Fruit fly (Drosophila melanogaster) whole organism, wandering third instar larva: ENCODE results near the gene Galt.

Experiments used
- Abd-B ChIP-seq: fragments of >200 bp; optimal IDR thresholded peaks from 2 replicates; lab custom pipeline; 2017; ENCODE audit warnings: missing biosample characterization, missing genetic modification characterization
- CG32264 ChIP-seq: fragments of 200-800 bp; sonication (Bioruptor generic); optimal IDR thresholded peaks from 2 replicates; lab custom pipeline; 2016; ENCODE audit warnings: missing biosample characterization, missing genetic modification characterization
- CG9705 ChIP-seq: fragments of 200-800 bp; sonication (Bioruptor generic); optimal IDR thresholded peaks from 2 replicates; lab custom pipeline; 2018; ENCODE audit warnings: missing biosample characterization, mild to moderate bottlenecking, missing genetic modification characterization
- CrebA ChIP-seq: fragments of 200-800 bp; sonication (Bioruptor generic); optimal IDR thresholded peaks from 2 replicates; lab custom pipeline; 2016; ENCODE audit warnings: missing biosample characterization, mild to moderate bottlenecking, missing genetic modification characterization, borderline replicate concordance
- Dfd ChIP-seq: fragments of >200 bp; optimal IDR thresholded peaks from 2 replicates; lab custom pipeline; 2017; ENCODE audit warnings: missing biosample characterization, missing genetic modification characterization
- GATAd ChIP-seq: sonication (Bioruptor generic); optimal IDR thresholded peaks from 2 replicates; lab custom pipeline; 2016; ENCODE audit warnings: missing biosample characterization, missing genetic modification characterization
- HLH106 ChIP-seq: fragments of 200-800 bp; optimal IDR thresholded peaks from 3 replicates; lab custom pipeline; 2019; ENCODE audit warnings: missing biosample characterization, mild to moderate bottlenecking, missing genetic modification characterization, moderate library complexity
- Hnf4 ChIP-seq: fragments of 200-800 bp; sonication (Bioruptor generic); optimal IDR thresholded peaks from 2 replicates; lab custom pipeline; 2016; ENCODE audit warnings: missing biosample characterization, mild to moderate bottlenecking, missing genetic modification characterization
- Hr78 ChIP-seq: fragments of >200 bp; optimal IDR thresholded peaks from 2 replicates; lab custom pipeline; 2017; ENCODE audit warnings: missing biosample characterization, missing genetic modification characterization
- Hr83 ChIP-seq: fragments of 200-300 bp; sonication (Bioruptor generic); optimal IDR thresholded peaks from 2 replicates; lab custom pipeline; 2016; ENCODE audit warnings: missing biosample characterization, mild to moderate bottlenecking, missing genetic modification characterization, moderate library complexity; ENCODE audit not compliant: poor library complexity, severe bottlenecking
- Jra ChIP-seq: sonication (Bioruptor generic); optimal IDR thresholded peaks from 2 replicates; lab custom pipeline; 2016; ENCODE audit warnings: missing biosample characterization, missing genetic modification characterization
- Mio ChIP-seq: sonication (Bioruptor generic); optimal IDR thresholded peaks from 2 replicates; lab custom pipeline; 2016; ENCODE audit warnings: missing biosample characterization, missing genetic modification characterization
- Myc ChIP-seq: fragments of >200 bp; optimal IDR thresholded peaks from 2 replicates; lab custom pipeline; 2017
- OdsH ChIP-seq: fragments of 200-800 bp; sonication (Bioruptor generic); optimal IDR thresholded peaks from 2 replicates; lab custom pipeline; 2016; ENCODE audit warnings: missing biosample characterization, mild to moderate bottlenecking, missing genetic modification characterization
- Rel ChIP-seq, 2 experiments: fragments of 200-800 bp; sonication (Bioruptor generic) in 1 of 2; optimal IDR thresholded peaks; 2 replicates in 1 of 2; 3 replicates in 1 of 2; lab custom pipeline; 2016 to 2019; ENCODE audit warnings: mild to moderate bottlenecking in 2 of 2, missing biosample characterization in 2 of 2, missing genetic modification characterization in 2 of 2, moderate library complexity in 1 of 2
- Sp1 ChIP-seq: fragments of 200-800 bp; sonication (Bioruptor generic); optimal IDR thresholded peaks from 3 replicates; lab custom pipeline; 2019; ENCODE audit warnings: missing biosample characterization, mild to moderate bottlenecking, missing genetic modification characterization, moderate library complexity
- dl ChIP-seq, 2 experiments: fragments of 175-275, 200-275 bp in 1 of 2; fragments of 200-275 bp in 1 of 2; sonication (Bioruptor generic); optimal IDR thresholded peaks; lab custom pipeline; 2018; ENCODE audit warnings: mild to moderate bottlenecking in 2 of 2, missing biosample characterization in 2 of 2, missing genetic modification characterization in 2 of 2, moderate library complexity in 2 of 2; ENCODE audit not compliant: partially characterized antibody in 2 of 2, insufficient read depth in 1 of 2
- dmrt93B ChIP-seq: fragments of 200-800 bp; sonication (Bioruptor generic); optimal IDR thresholded peaks from 2 replicates; lab custom pipeline; 2018; ENCODE audit warnings: missing biosample characterization, mild to moderate bottlenecking, missing genetic modification characterization
- dsf ChIP-seq: sonication (Bioruptor generic); optimal IDR thresholded peaks from 2 replicates; lab custom pipeline; 2016; ENCODE audit warnings: missing biosample characterization, missing genetic modification characterization, borderline replicate concordance
- ey ChIP-seq: fragments of 200-800 bp; sonication (Bioruptor generic); optimal IDR thresholded peaks from 2 replicates; lab custom pipeline; 2016; ENCODE audit warnings: missing biosample characterization, missing genetic modification characterization
- foxo ChIP-seq, 2 experiments: fragments of 200-800 bp; sonication (Bioruptor generic); optimal IDR thresholded peaks; 2 replicates in 1 of 2; 3 replicates in 1 of 2; lab custom pipeline; 2016 to 2017; ENCODE audit warnings: missing biosample characterization in 2 of 2, missing genetic modification characterization in 2 of 2
- fru ChIP-seq: fragments of 200-800 bp; sonication (Bioruptor generic); optimal IDR thresholded peaks from 3 replicates; lab custom pipeline; 2016; ENCODE audit warnings: missing biosample characterization, mild to moderate bottlenecking, missing genetic modification characterization
- h ChIP-seq: fragments of 200-800 bp; sonication (Bioruptor generic); optimal IDR thresholded peaks from 3 replicates; lab custom pipeline; 2016; ENCODE audit warnings: missing biosample characterization, mild to moderate bottlenecking, missing genetic modification characterization
- jim ChIP-seq: fragments of 175-275, 200-325 bp; sonication (Bioruptor generic); optimal IDR thresholded peaks from 2 replicates; lab custom pipeline; 2016; ENCODE audit warnings: missing biosample characterization, mild to moderate bottlenecking, missing genetic modification characterization
- lola ChIP-seq: fragments of >200 bp; optimal IDR thresholded peaks from 2 replicates; lab custom pipeline; 2017; ENCODE audit warnings: missing biosample characterization, missing genetic modification characterization
- psq ChIP-seq: fragments of 200-800 bp; sonication (Bioruptor generic); optimal IDR thresholded peaks from 3 replicates; lab custom pipeline; 2017; ENCODE audit warnings: missing biosample characterization, mild to moderate bottlenecking, missing genetic modification characterization, moderate library complexity
- rgr ChIP-seq: fragments of 200-800 bp; sonication (Bioruptor generic); optimal IDR thresholded peaks from 3 replicates; lab custom pipeline; 2016; ENCODE audit warnings: missing biosample characterization, mild to moderate bottlenecking, missing genetic modification characterization
- sage ChIP-seq: fragments of 200-800 bp; sonication (Bioruptor generic); optimal IDR thresholded peaks from 2 replicates; lab custom pipeline; 2016; ENCODE audit warnings: missing biosample characterization, mild to moderate bottlenecking, missing genetic modification characterization
- sv ChIP-seq: fragments of 200-800 bp; sonication (Bioruptor generic); optimal IDR thresholded peaks from 3 replicates; lab custom pipeline; 2016; ENCODE audit warnings: missing biosample characterization, missing genetic modification characterization
- tai ChIP-seq: sonication (Bioruptor generic); optimal IDR thresholded peaks from 2 replicates; lab custom pipeline; 2016; ENCODE audit warnings: missing biosample characterization, missing genetic modification characterization
- usp ChIP-seq: fragments of >200 bp; optimal IDR thresholded peaks from 2 replicates; lab custom pipeline; 2017; ENCODE audit warnings: missing biosample characterization, missing genetic modification characterization
- woc ChIP-seq: sonication (Bioruptor generic); optimal IDR thresholded peaks from 2 replicates; lab custom pipeline; 2016; ENCODE audit warnings: missing biosample characterization, mild to moderate bottlenecking, missing genetic modification characterization

Gene Galt

DNA sequence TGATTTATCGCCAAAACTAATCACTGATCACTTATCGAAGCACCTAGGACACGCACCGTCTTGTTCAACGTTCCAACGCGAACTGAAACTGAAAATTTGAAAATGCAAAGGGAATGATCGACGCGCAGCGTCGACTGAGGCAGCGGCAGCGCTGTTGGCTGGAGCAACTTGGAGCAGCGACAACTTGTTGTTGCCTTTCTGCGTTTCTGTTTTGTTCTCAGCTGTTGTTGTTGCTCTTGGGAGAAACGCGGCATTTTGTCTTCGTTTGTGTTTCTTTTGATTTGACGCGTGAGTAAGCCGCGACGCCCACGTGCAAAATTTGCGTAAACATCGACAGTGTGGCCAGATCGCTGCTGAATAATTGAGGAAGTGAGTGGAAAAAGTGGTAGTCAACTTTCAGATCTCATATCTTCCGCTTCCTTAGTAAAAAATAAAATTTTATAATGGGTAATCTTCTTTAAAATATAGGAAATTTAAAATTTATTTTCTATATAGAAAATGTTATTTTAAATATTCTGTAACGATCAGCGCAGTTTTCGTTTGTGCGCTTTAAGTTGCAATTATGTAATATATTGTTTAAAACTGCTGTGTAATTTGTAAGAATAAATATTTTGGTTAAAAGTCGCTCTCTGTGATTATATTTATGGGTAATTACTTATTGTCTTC lies 41.3 kb upstream of the Galt start, which contains the start of gene Tsp:
Gene Tsp (minus strand): TSS at position 90 of the 666 bp plus-strand sequence.
- TF ChIP-seq psq (GFP tag; lab: Kevin White, UChicago): peak; percentile 8
- TF ChIP-seq Hnf4: no peak
- no peak for TF ChIP-seq CrebA (GFP tag; lab: Kevin White, UChicago)

DNA sequence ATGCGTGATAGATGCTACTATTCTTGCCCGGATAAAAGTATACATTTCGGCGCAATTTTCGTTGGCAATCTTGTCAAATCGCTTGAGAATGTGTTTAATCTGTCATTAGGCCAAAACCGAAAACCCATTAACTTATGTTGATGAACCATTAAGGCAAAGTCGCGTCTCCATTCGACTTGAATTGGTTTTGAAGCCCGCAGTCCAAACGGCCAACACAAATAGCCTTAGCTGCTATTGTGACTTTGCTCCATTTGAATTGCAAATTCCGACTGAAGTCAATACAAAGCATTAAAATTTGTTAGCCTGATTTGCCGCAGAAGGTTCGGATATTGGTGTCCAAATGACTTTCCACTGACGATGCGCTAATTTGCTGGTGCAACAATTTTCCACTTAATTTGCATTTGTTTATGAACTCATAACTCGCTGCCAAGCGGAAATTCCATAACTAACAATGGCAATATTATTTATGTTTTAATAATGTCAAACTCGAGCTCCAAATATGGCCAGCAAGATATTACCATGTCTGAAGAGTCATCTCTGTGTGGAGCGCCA lies 38.6 kb upstream of the Galt start:
- TF ChIP-seq h (GFP tag; lab: Kevin White, UChicago) (no peak), jim (GFP tag; lab: Kevin White, UChicago) (no peak), CG32264 (GFP tag; lab: Kevin White, UChicago) (no peak), dmrt93B (GFP tag; lab: Kevin White, UChicago) (no peak), Abd-B (GFP tag; lab: Kevin White, UChicago) (no peak), woc (GFP tag; lab: Kevin White, UChicago) (no peak), dl (GFP tag; optimal IDR thresholded peaks at IDR 0.05; lab: Kevin White, UChicago; ENCODE audit: insufficient read depth in 1 of 2, partially characterized antibody in 2 of 2) (no peak), Dfd (GFP tag; lab: Kevin White, UChicago) (no peak)

DNA sequence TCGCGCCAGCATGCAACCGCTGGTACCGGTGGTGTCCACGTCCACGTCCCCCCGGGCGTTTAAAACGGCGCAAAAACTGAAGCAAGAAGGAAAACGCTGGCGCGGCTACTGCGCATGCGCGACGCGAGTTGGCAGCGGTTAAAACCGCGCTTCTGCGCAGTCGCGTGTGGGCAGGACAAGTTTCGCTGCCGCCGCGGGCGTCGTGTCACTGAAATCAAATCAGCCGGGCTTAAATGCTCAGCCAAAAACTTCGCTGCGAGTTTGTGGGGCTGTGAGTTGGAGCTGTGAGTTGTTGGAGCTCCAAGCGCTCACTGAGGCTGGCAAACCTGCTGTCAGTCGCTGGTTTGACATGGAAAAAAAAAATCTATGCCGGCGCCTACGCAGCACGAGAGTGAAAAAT lies 37.2 kb upstream of the Galt start:
- no peak for TF ChIP-seq woc (GFP tag; lab: Kevin White, UChicago)
- no peak for TF ChIP-seq lola (GFP tag; lab: Kevin White, UChicago)
- no peak for TF ChIP-seq Hr78 (GFP tag; lab: Kevin White, UChicago)
- no peak for TF ChIP-seq Mio (GFP tag; lab: Kevin White, UChicago)
- TF ChIP-seq ey: no peak
- no peak for TF ChIP-seq Rel (GFP tag; optimal IDR thresholded peaks at IDR 0.05; lab: Kevin White, UChicago)
- TF ChIP-seq Rel (tag; optimal IDR thresholded peaks at IDR 0.05; lab: Kevin White, UChicago): no peak
- TF ChIP-seq usp: no peak
- TF ChIP-seq rgr (GFP tag; lab: Kevin White, UChicago): no peak
- no peak for TF ChIP-seq sv (GFP tag; lab: Kevin White, UChicago)
- no peak for TF ChIP-seq HLH106 (tag; lab: Kevin White, UChicago)

dm6 chr2L:6701409-6702199 lies 33.8 kb upstream of the Galt start:
- TF ChIP-seq fru (GFP tag; lab: Kevin White, UChicago) (peak; percentile 16), CrebA (GFP tag; lab: Kevin White, UChicago) (no peak), h (GFP tag; lab: Kevin White, UChicago) (peak; percentile 5), foxo (GFP tag; optimal IDR thresholded peaks at IDR 0.05; lab: Kevin White, UChicago) (peak in 1 of 2 experiments; percentile 5)

- TF ChIP-seq Hr83 (GFP tag; lab: Kevin White, UChicago): no peak
- TF ChIP-seq dsf (GFP tag; lab: Kevin White, UChicago): no peak
- TF ChIP-seq foxo (GFP tag; optimal IDR thresholded peaks at IDR 0.05; lab: Kevin White, UChicago): no peak
- TF ChIP-seq Hnf4: no peak
- no peak for TF ChIP-seq Myc (lab: Kevin White, UChicago)
- no peak for TF ChIP-seq CG9705 (GFP tag; lab: Kevin White, UChicago)
- no peak for TF ChIP-seq Rel (GFP tag; optimal IDR thresholded peaks at IDR 0.05; lab: Kevin White, UChicago)
- TF ChIP-seq Rel (tag; optimal IDR thresholded peaks at IDR 0.05; lab: Kevin White, UChicago): no peak
- no peak for TF ChIP-seq Jra (GFP tag; lab: Kevin White, UChicago)
- TF ChIP-seq Sp1: no peak
- TF ChIP-seq sage (GFP tag; lab: Kevin White, UChicago): no peak
- no peak for TF ChIP-seq OdsH (GFP tag; lab: Kevin White, UChicago)
- TF ChIP-seq HLH106 (tag; lab: Kevin White, UChicago): no peak
- no peak for TF ChIP-seq Abd-B (GFP tag; lab: Kevin White, UChicago)
- TF ChIP-seq GATAd (GFP tag; lab: Kevin White, UChicago): no peak
- TF ChIP-seq dl (GFP tag; optimal IDR thresholded peaks at IDR 0.05; lab: Kevin White, UChicago; ENCODE audit: insufficient read depth in 1 of 2, partially characterized antibody in 2 of 2): no peak
- no peak for TF ChIP-seq sv (GFP tag; lab: Kevin White, UChicago)
- TF ChIP-seq tai (GFP tag; lab: Kevin White, UChicago): no peak
- no peak for TF ChIP-seq usp
Measured at dm6 chr2L:6700742-6701141, 32.9 kb upstream of the Galt start.
